Fruit fly (Drosophila melanogaster) whole organism, embryonic: ENCODE results near the gene HemK2.

Experiments used
- Adf1 ChIP-seq: fragments of 200-800 bp; sonication (Bioruptor generic); IDR thresholded peaks from 2 replicates; pipeline ENCODE4 v1.3.6; 2022; ENCODE audit warnings: missing biosample characterization, missing genetic modification characterization
- C15 ChIP-seq: fragments of 200-800 bp; sonication (Bioruptor generic); IDR thresholded peaks from 3 replicates; pipeline ENCODE4 v1.3.6; 2022; ENCODE audit warnings: missing biosample characterization, missing genetic modification characterization
- CG10147 ChIP-seq: fragments of 200-800 bp; sonication (Bioruptor generic); optimal IDR thresholded peaks from 2 replicates; lab custom pipeline; 2019; ENCODE audit warnings: missing biosample characterization, mild to moderate bottlenecking, missing genetic modification characterization, moderate library complexity
- CG10267 ChIP-seq: fragments of 200-800 bp; sonication (Bioruptor generic); optimal IDR thresholded peaks from 2 replicates; lab custom pipeline; 2018; ENCODE audit warnings: missing biosample characterization, mild to moderate bottlenecking, missing genetic modification characterization, moderate library complexity
- CG10366 ChIP-seq: fragments of 200-800 bp; sonication (Bioruptor generic); IDR thresholded peaks from 2 replicates; pipeline ENCODE4 v1.3.6; 2022; ENCODE audit warnings: missing biosample characterization, missing genetic modification characterization
- CG10543 ChIP-seq: fragments of 200-800 bp; sonication (Bioruptor generic); optimal IDR thresholded peaks from 3 replicates; lab custom pipeline; 2017; ENCODE audit warnings: missing biosample characterization, mild to moderate bottlenecking, missing genetic modification characterization, moderate library complexity
- CG11398 ChIP-seq: fragments of 200-800 bp; sonication (Bioruptor generic); optimal IDR thresholded peaks from 2 replicates; lab custom pipeline; 2016; ENCODE audit warnings: missing biosample characterization, missing genetic modification characterization
- CG13894 ChIP-seq: fragments of 200-800 bp; sonication (Bioruptor generic); optimal IDR thresholded peaks from 3 replicates; lab custom pipeline; 2018; ENCODE audit warnings: missing biosample characterization, mild to moderate bottlenecking, missing genetic modification characterization, moderate library complexity
- CG14667 ChIP-seq: fragments of 200-800 bp; sonication (Bioruptor generic); IDR thresholded peaks from 2 replicates; pipeline ENCODE4 v1.3.6; 2022; ENCODE audit warnings: missing biosample characterization, missing genetic modification characterization
- CG15514 ChIP-seq: fragments of 200-800 bp; sonication (Bioruptor generic); optimal IDR thresholded peaks from 3 replicates; lab custom pipeline; 2017; ENCODE audit warnings: missing biosample characterization, missing genetic modification characterization, mild to moderate bottlenecking, moderate library complexity, missing genetic modification reagents
- CG1603 ChIP-seq: fragments of 200-800 bp; sonication (Bioruptor generic); optimal IDR thresholded peaks from 2 replicates; lab custom pipeline; 2019; ENCODE audit warnings: missing biosample characterization, mild to moderate bottlenecking, missing genetic modification characterization, moderate library complexity
- CG17186 ChIP-seq: fragments of 200-800 bp; sonication (Bioruptor generic); optimal IDR thresholded peaks from 3 replicates; lab custom pipeline; 2017; ENCODE audit warnings: missing biosample characterization, missing genetic modification reagents, missing genetic modification characterization
- CG18262 ChIP-seq: fragments of 200-800 bp; optimal IDR thresholded peaks from 3 replicates; lab custom pipeline; 2019; ENCODE audit warnings: missing biosample characterization, mild to moderate bottlenecking, missing genetic modification characterization, moderate library complexity
- CG2120 ChIP-seq: fragments of 200-800 bp; sonication (Bioruptor generic); optimal IDR thresholded peaks from 3 replicates; lab custom pipeline; 2016; ENCODE audit warnings: missing biosample characterization, missing genetic modification characterization
- CG3065 ChIP-seq: fragments of 200-800 bp; sonication (Bioruptor generic); optimal IDR thresholded peaks from 2 replicates; lab custom pipeline; 2016; ENCODE audit warnings: missing biosample characterization, missing genetic modification characterization
- CG4707 ChIP-seq: fragments of 200-800 bp; sonication (Bioruptor generic); optimal IDR thresholded peaks from 2 replicates; lab custom pipeline; 2018; ENCODE audit warnings: missing biosample characterization, mild to moderate bottlenecking, missing genetic modification characterization, moderate library complexity
- CG6813 ChIP-seq: fragments of 200-800 bp; sonication (Bioruptor generic); optimal IDR thresholded peaks from 2 replicates; lab custom pipeline; 2017; ENCODE audit warnings: missing biosample characterization, missing genetic modification characterization, mild to moderate bottlenecking, moderate library complexity, missing genetic modification reagents
- CG7556 ChIP-seq: fragments of 200-800 bp; sonication (Bioruptor generic); optimal IDR thresholded peaks from 2 replicates; lab custom pipeline; 2017; ENCODE audit warnings: missing biosample characterization, mild to moderate bottlenecking, missing genetic modification characterization
- CG8924 ChIP-seq: fragments of 200-800 bp; optimal IDR thresholded peaks from 3 replicates; lab custom pipeline; 2019; ENCODE audit warnings: missing biosample characterization, mild to moderate bottlenecking, missing genetic modification characterization, moderate library complexity
- CHES-1-like ChIP-seq: fragments of 200-800 bp; sonication (Bioruptor generic); optimal IDR thresholded peaks from 2 replicates; lab custom pipeline; 2016; ENCODE audit warnings: missing biosample characterization, missing genetic modification characterization
- CrebB ChIP-seq: fragments of 200-800 bp; sonication (Bioruptor generic); optimal IDR thresholded peaks from 3 replicates; lab custom pipeline; 2018; ENCODE audit warnings: missing biosample characterization, mild to moderate bottlenecking, missing genetic modification characterization
- Dref ChIP-seq: fragments of 200-800 bp; sonication (Bioruptor generic); IDR thresholded peaks from 2 replicates; pipeline ENCODE4 v1.3.6; 2022; ENCODE audit warnings: missing biosample characterization, missing genetic modification characterization
- HLH3B ChIP-seq: fragments of 200-800 bp; sonication (Bioruptor generic); IDR thresholded peaks from 2 replicates; pipeline ENCODE4 v1.3.6; 2022; ENCODE audit warnings: missing biosample characterization, missing genetic modification characterization
- HLH4C ChIP-seq: fragments of 200-800 bp; sonication (Bioruptor generic); IDR thresholded peaks from 3 replicates; pipeline ENCODE4 v1.3.6; 2022; ENCODE audit warnings: missing biosample characterization, missing genetic modification characterization; ENCODE audit not compliant: partially characterized antibody
- Kr ChIP-seq: fragments of 200-800 bp; sonication (Bioruptor generic); optimal IDR thresholded peaks from 2 replicates; lab custom pipeline; 2017; ENCODE audit warnings: missing biosample characterization, mild to moderate bottlenecking, missing genetic modification characterization
- Lhr ChIP-seq: fragments of 200-800 bp; sonication (Bioruptor generic); optimal IDR thresholded peaks from 3 replicates; lab custom pipeline; 2017; ENCODE audit warnings: mild to moderate bottlenecking, missing biosample characterization, missing genetic modification reagents, missing genetic modification characterization
- MESR4 ChIP-seq: fragments of 200-800 bp; sonication (Bioruptor generic); optimal IDR thresholded peaks from 2 replicates; lab custom pipeline; 2018; ENCODE audit warnings: missing biosample characterization, mild to moderate bottlenecking, missing genetic modification characterization, moderate library complexity
- Med ChIP-seq: fragments of 200-800 bp; sonication (Bioruptor generic); peaks from one replicate; lab custom pipeline; 2016; ENCODE audit warnings: missing biosample characterization, missing genetic modification characterization, mild to moderate bottlenecking, inconsistent platforms, moderate library complexity
- Mrtf ChIP-seq: fragments of 200-800 bp; sonication (Bioruptor generic); IDR thresholded peaks from 3 replicates; pipeline ENCODE4 v1.3.6; 2022; ENCODE audit warnings: missing biosample characterization, missing genetic modification characterization
- Nf-YA ChIP-seq: fragments of 200-800 bp; sonication (Bioruptor generic); IDR thresholded peaks from 2 replicates; pipeline ENCODE4 v1.3.6; 2022; ENCODE audit warnings: missing biosample characterization, missing genetic modification characterization
- Nf-YC ChIP-seq: fragments of 200-800 bp; optimal IDR thresholded peaks from 3 replicates; lab custom pipeline; 2019; ENCODE audit warnings: missing biosample characterization, mild to moderate bottlenecking, missing genetic modification characterization, moderate library complexity
- Pdp1 ChIP-seq, 2 experiments: fragments of 200-800 bp; sonication (Bioruptor generic); optimal IDR thresholded peaks; 3 replicates each; lab custom pipeline; 2016; ENCODE audit warnings: missing biosample characterization in 2 of 2, missing genetic modification characterization in 2 of 2, mild to moderate bottlenecking in 1 of 2, moderate library complexity in 1 of 2
- Rfx ChIP-seq: fragments of 200-800 bp; sonication (Bioruptor generic); IDR thresholded peaks from 2 replicates; pipeline ENCODE4 v1.3.6; 2022; ENCODE audit warnings: missing biosample characterization, missing genetic modification characterization
- Scr ChIP-seq: fragments of 200-800 bp; sonication (Bioruptor generic); IDR thresholded peaks from 2 replicates; pipeline ENCODE4 v1.3.6; 2022; ENCODE audit warnings: missing biosample characterization, missing genetic modification characterization; ENCODE audit not compliant: partially characterized antibody
- YL-1 ChIP-seq: fragments of 200-800 bp; sonication (Bioruptor generic); optimal IDR thresholded peaks from 3 replicates; lab custom pipeline; 2017; ENCODE audit warnings: missing biosample characterization, mild to moderate bottlenecking, missing genetic modification characterization
- amos ChIP-seq: fragments of 200-800 bp; sonication (Bioruptor generic); IDR thresholded peaks from 2 replicates; pipeline ENCODE4 v1.3.6; 2022; ENCODE audit warnings: missing biosample characterization, missing genetic modification characterization; ENCODE audit not compliant: partially characterized antibody
- br ChIP-seq: fragments of >200 bp; optimal IDR thresholded peaks from 2 replicates; lab custom pipeline; 2017
- bsh ChIP-seq, 2 experiments: fragments of 200-800 bp; sonication (Bioruptor generic); optimal IDR thresholded peaks; 2 replicates each; lab custom pipeline; 2017 to 2018; ENCODE audit warnings: mild to moderate bottlenecking in 2 of 2, missing biosample characterization in 2 of 2, missing genetic modification characterization in 2 of 2, moderate library complexity in 1 of 2
- caup ChIP-seq: fragments of 200-800 bp; sonication (Bioruptor generic); optimal IDR thresholded peaks from 3 replicates; lab custom pipeline; 2017; ENCODE audit warnings: missing biosample characterization, mild to moderate bottlenecking, missing genetic modification characterization, moderate library complexity; ENCODE audit not compliant: severe bottlenecking
- cg ChIP-seq: fragments of 200-800 bp; sonication (Bioruptor generic); optimal IDR thresholded peaks from 3 replicates; lab custom pipeline; 2019; ENCODE audit warnings: missing biosample characterization, mild to moderate bottlenecking, missing genetic modification characterization, moderate library complexity
- fd102C ChIP-seq: fragments of 200-800 bp; sonication (Bioruptor generic); optimal IDR thresholded peaks from 2 replicates; lab custom pipeline; 2018; ENCODE audit warnings: missing biosample characterization, mild to moderate bottlenecking, missing genetic modification characterization, moderate library complexity
- gsb-n ChIP-seq: fragments of 200-800 bp; sonication (Bioruptor generic); optimal IDR thresholded peaks from 3 replicates; lab custom pipeline; 2018; ENCODE audit warnings: missing biosample characterization, mild to moderate bottlenecking, missing genetic modification characterization
- mirr ChIP-seq: fragments of 200-800 bp; sonication (Bioruptor generic); optimal IDR thresholded peaks from 3 replicates; lab custom pipeline; 2018; ENCODE audit warnings: missing biosample characterization, mild to moderate bottlenecking, missing genetic modification characterization
- nerfin-2 ChIP-seq: fragments of 200-800 bp; sonication (Bioruptor generic); IDR thresholded peaks from 2 replicates; pipeline ENCODE4 v1.3.6; 2022; ENCODE audit warnings: missing biosample characterization, missing genetic modification characterization; ENCODE audit not compliant: partially characterized antibody
- row ChIP-seq: fragments of 200-800 bp; sonication (Bioruptor generic); IDR thresholded peaks from 3 replicates; pipeline ENCODE4 v1.3.6; 2022; ENCODE audit warnings: missing biosample characterization, missing genetic modification characterization
- shn ChIP-seq: fragments of 200-800 bp; sonication (Bioruptor generic); optimal IDR thresholded peaks from 3 replicates; lab custom pipeline; 2016; ENCODE audit warnings: missing biosample characterization, missing genetic modification characterization
- sob ChIP-seq: fragments of 200-800 bp; sonication (Bioruptor generic); IDR thresholded peaks from 2 replicates; pipeline ENCODE4 v1.3.6; 2022; ENCODE audit warnings: missing biosample characterization, missing genetic modification characterization
- ttk ChIP-seq: fragments of 200-800 bp; sonication (Bioruptor generic); IDR thresholded peaks from 2 replicates; pipeline ENCODE4 v2.1.2; 2022; ENCODE audit warnings: missing biosample characterization, missing genetic modification characterization
- vvl ChIP-seq: fragments of 200-800 bp; sonication (Bioruptor generic); IDR thresholded peaks from 2 replicates; pipeline ENCODE4 v1.3.6; 2022; ENCODE audit warnings: missing biosample characterization, missing genetic modification characterization
- wdn ChIP-seq: fragments of 200-800 bp; sonication (Bioruptor generic); IDR thresholded peaks from 2 replicates; pipeline ENCODE4 v1.3.6; 2022; ENCODE audit warnings: missing biosample characterization, missing genetic modification characterization

Gene HemK2

DNA sequence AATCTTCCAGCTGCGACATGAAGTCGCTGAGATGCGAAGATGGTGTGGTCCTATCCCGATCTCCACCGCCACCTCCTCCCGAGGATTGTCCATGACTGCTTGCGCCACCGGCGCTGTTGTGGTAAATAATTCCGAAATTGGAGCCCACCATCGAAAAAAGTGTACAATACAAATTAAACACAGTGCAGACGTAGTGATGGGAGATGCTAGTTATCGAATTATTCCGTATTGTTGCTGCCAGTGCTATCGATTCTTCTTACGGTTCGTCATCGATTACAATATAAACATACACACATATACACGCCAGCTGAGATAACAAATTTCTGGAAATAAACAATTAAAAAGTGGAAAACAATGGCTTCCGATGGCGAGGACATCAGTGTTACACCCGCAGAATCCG is 8.2 kb upstream of the HemK2 start, which contains the start of the genes Taf10b and Taf10 (continued):
- peak in 1 of 2 experiments; percentile 30 for TF ChIP-seq Pdp1 (GFP tag; optimal IDR thresholded peaks at IDR 0.05; lab: Kevin White, UChicago)
- TF ChIP-seq Adf1 (GFP tag; lab: Robert Waterston, UW), result 0 out of 2 replicates have a peak, but pooled peaks have one; percentile 7
- peak; percentile 36 for TF ChIP-seq CHES-1-like (GFP tag; lab: Kevin White, UChicago)
- peak; percentile 34 for TF ChIP-seq CG17186 (GFP tag; lab: Kevin White, UChicago)
- peak; percentile 57 for TF ChIP-seq vvl (GFP tag; lab: Robert Waterston, UW)
- TF ChIP-seq CG18262 (tag; lab: Kevin White, UChicago), result no peak
- no peak for TF ChIP-seq Kr (GFP tag; lab: Kevin White, UChicago)
- TF ChIP-seq row (GFP tag; lab: Robert Waterston, UW), result peak; percentile 51; the same call in 2 of the 3 replicates
- TF ChIP-seq wdn (GFP tag; lab: Robert Waterston, UW), result no peak
- TF ChIP-seq C15, result no peak
- peak; percentile 4 for TF ChIP-seq CG10543
- TF ChIP-seq CG10366 (GFP tag; lab: Robert Waterston, UW), result no peak
- TF ChIP-seq sob (GFP tag; lab: Robert Waterston, UW), result no peak
- 0 out of 2 replicates have a peak, but pooled peaks have one; percentile 24 for TF ChIP-seq HLH3B (GFP tag; lab: Robert Waterston, UW)
- peak; percentile 75 for TF ChIP-seq Med
- TF ChIP-seq Dref, result peak; percentile 97
- peak; percentile 36 for TF ChIP-seq Nf-YC (tag; lab: Kevin White, UChicago)
- TF ChIP-seq CG15514 (GFP tag; lab: Kevin White, UChicago), result peak; percentile 49
- TF ChIP-seq CG6813, result no peak
- peak; percentile 27; the same call in 1 of the 2 replicates for TF ChIP-seq Rfx (GFP tag; lab: Robert Waterston, UW)
- TF ChIP-seq Lhr (GFP tag; lab: Kevin White, UChicago), result no peak
- peak; percentile 15 for TF ChIP-seq CG10147 (GFP tag; lab: Kevin White, UChicago)
- peak; percentile 59 for TF ChIP-seq CG8924 (tag; lab: Kevin White, UChicago)
- TF ChIP-seq CG2120 (GFP tag; lab: Kevin White, UChicago), result peak; percentile 10
- TF ChIP-seq cg (GFP tag; lab: Kevin White, UChicago), result peak; percentile 73
- no peak for TF ChIP-seq caup (GFP tag; lab: Kevin White, UChicago)
- no peak for TF ChIP-seq shn (GFP tag; lab: Kevin White, UChicago)
- TF ChIP-seq CG14667 (GFP tag; lab: Robert Waterston, UW), result no peak
- no peak for TF ChIP-seq gsb-n (tag; lab: Kevin White, UChicago)
- no peak for TF ChIP-seq CG13894
- peak; percentile 73 for TF ChIP-seq YL-1
- TF ChIP-seq fd102C (GFP tag; lab: Kevin White, UChicago), result no peak
- peak; percentile 93 for TF ChIP-seq nerfin-2 (GFP tag; lab: Robert Waterston, UW)
- TF ChIP-seq Scr, result peak; percentile 81
- no peak for TF ChIP-seq CG3065 (GFP tag; lab: Kevin White, UChicago)
- no peak for TF ChIP-seq CG11398 (GFP tag; lab: Kevin White, UChicago)
- TF ChIP-seq br (lab: Kevin White, UChicago), result no peak
- peak; percentile 81 for TF ChIP-seq amos
- no peak for TF ChIP-seq Nf-YA
- peak; percentile 47 for TF ChIP-seq mirr
- peak; percentile 89 for TF ChIP-seq MESR4 (GFP tag; lab: Kevin White, UChicago)
- TF ChIP-seq CG7556, result no peak
- TF ChIP-seq CrebB (tag; lab: Kevin White, UChicago), result peak; percentile 37
- TF ChIP-seq CG4707, result no peak
- no peak for TF ChIP-seq ttk
- TF ChIP-seq HLH4C (GFP tag; lab: Robert Waterston, UW), result peak; percentile 93
- TF ChIP-seq CG1603 (tag; lab: Kevin White, UChicago), result peak; percentile 62
- peak; percentile 46 for TF ChIP-seq CG10267 (tag; lab: Kevin White, UChicago)
- TF ChIP-seq bsh (GFP tag; optimal IDR thresholded peaks at IDR 0.05; lab: Kevin White, UChicago), result peak in 1 of 2 experiments; percentile 3
- no peak for TF ChIP-seq Mrtf (GFP tag; lab: Robert Waterston, UW)
